Worm (Caenorhabditis elegans): ENCODE measurements around the gene egl-8.
A peak's percentile ranks its signal among the peaks of the same experiment; 100 is the strongest.

DNA sequence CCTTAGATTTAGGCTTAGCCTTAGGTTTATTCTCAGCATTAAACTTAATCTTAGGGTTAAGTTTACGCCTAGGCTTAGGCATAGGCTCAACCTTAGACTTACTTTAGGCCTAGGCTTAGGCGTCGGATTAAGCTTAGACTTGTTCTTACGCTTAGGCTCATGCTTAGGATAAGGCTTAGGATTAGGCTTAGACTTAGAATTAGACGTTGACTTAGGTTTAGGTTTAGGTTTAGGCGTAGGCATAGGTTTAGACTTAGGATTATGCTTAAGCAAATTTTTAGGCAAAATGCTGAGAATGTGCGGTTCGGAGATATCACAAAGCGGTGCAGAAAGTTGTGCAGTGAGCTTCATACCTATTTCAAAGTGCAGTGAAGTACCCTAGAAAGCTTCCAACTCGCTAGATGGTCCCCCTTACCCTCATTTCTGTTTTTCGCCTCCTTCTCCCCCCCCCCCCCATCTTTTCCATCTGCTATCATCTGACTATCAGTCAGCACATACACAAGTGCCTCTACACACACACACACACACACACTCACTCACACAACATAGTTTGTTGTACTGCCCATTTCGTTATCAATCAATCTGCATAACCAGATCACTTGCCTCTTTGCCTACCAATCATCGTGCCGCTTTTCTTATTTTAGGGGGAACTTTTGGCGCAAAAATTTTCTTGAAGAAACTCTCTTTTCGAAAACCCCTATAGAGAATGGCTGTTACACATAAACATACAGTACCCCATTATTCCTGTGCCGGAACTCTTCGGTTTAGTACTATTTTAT, 4.4 kb upstream of the egl-8 start:
- no peak for TF ChIP-seq ama-1 (optimal IDR thresholded peaks at IDR 0.05)
- no peak for TF ChIP-seq ceh-18 (tag; optimal IDR thresholded peaks at IDR 0.05)
- TF ChIP-seq ets-4 (tag; optimal IDR thresholded peaks at IDR 0.05): no peak
- no peak for TF ChIP-seq hlh-8 (tag; optimal IDR thresholded peaks at IDR 0.05)
- no peak for TF ChIP-seq ceh-24 (tag; optimal IDR thresholded peaks at IDR 0.05)
- TF ChIP-seq nfya-1 (tag; optimal IDR thresholded peaks at IDR 0.05): peak; percentile 0
